Worm (Caenorhabditis elegans) whole organism, L4 larva: Measurements from ENCODE around the gene T16G12.8.

Experiments
- F44E2.7 ChIP-seq: fragments of 200-800 bp; sonication (Bioruptor generic); IDR thresholded peaks from 2 replicates; pipeline ENCODE4 v2.1.2; 2022; ENCODE audit warnings: missing genetic modification characterization, missing compliant biosample characterization
- R02D3.7 ChIP-seq: fragments of 150-350 bp; sonication (generic microtip); optimal IDR thresholded peaks from 3 replicates; lab custom pipeline; 2014; ENCODE audit warnings: missing biosample characterization, missing genetic modification characterization
- T26A8.4 ChIP-seq: fragments of 200-800 bp; sonication (Bioruptor generic); IDR thresholded peaks from 2 replicates; pipeline ENCODE4 v1.3.6; 2022; ENCODE audit warnings: missing genetic modification characterization, missing compliant biosample characterization
- Y5F2A.4 ChIP-seq: fragments of 200-800 bp; sonication (Bioruptor generic); optimal IDR thresholded peaks from 2 replicates; lab custom pipeline; 2018; ENCODE audit warnings: mild to moderate bottlenecking, missing genetic modification characterization, missing compliant biosample characterization
- ZK337.2 ChIP-seq: fragments of 200-800 bp; sonication (Bioruptor generic); IDR thresholded peaks from 2 replicates; pipeline ENCODE4 v1.3.6; 2022; ENCODE audit warnings: missing genetic modification reagents, missing genetic modification characterization, missing compliant biosample characterization
- ceh-20 ChIP-seq: fragments of 200-800 bp; sonication (Bioruptor generic); IDR thresholded peaks from 2 replicates; pipeline ENCODE4 v1.3.6; 2022; ENCODE audit warnings: missing genetic modification reagents, missing genetic modification characterization, missing compliant biosample characterization
- ceh-82 ChIP-seq: sonication (generic microtip); optimal IDR thresholded peaks from 2 replicates; lab custom pipeline; 2017; ENCODE audit warnings: missing biosample characterization, missing genetic modification characterization
- ces-1 ChIP-seq: fragments of 150-350 bp; sonication (generic microtip); optimal IDR thresholded peaks from 4 replicates; lab custom pipeline; 2014; ENCODE audit warnings: missing biosample characterization, missing genetic modification reagents, missing genetic modification characterization
- cey-2 ChIP-seq: sonication (generic microtip); optimal IDR thresholded peaks from 3 replicates; lab custom pipeline; 2017; ENCODE audit warnings: missing genetic modification characterization, mild to moderate bottlenecking, missing compliant biosample characterization, antibody characterized with exemption, borderline replicate concordance; ENCODE audit not compliant: insufficient read depth
- ctbp-1 ChIP-seq: fragments of 200-800 bp; sonication (Bioruptor generic); IDR thresholded peaks from 2 replicates; pipeline ENCODE4 v1.3.6; 2022; ENCODE audit warnings: missing genetic modification reagents, missing genetic modification characterization, missing compliant biosample characterization
- daf-12 ChIP-seq: fragments of 150-350 bp; optimal IDR thresholded peaks from 2 replicates; lab custom pipeline; 2014; ENCODE audit warnings: missing biosample characterization, missing genetic modification reagents, missing genetic modification characterization
- daf-16 ChIP-seq, 3 experiments: sonication (generic microtip); optimal IDR thresholded peaks; 2 replicates each; lab custom pipeline; 2016 to 2017; ENCODE audit warnings: missing genetic modification characterization in 3 of 3, missing genetic modification reagents in 3 of 3, mild to moderate bottlenecking in 2 of 3, missing compliant biosample characterization in 2 of 3, missing biosample characterization in 1 of 3, moderate library complexity in 1 of 3
- dmd-8 ChIP-seq: fragments of 200-800 bp; sonication (Bioruptor generic); IDR thresholded peaks from 2 replicates; pipeline ENCODE4 v1.3.6; 2022; ENCODE audit warnings: missing genetic modification characterization, missing compliant biosample characterization
- dpl-1 ChIP-seq: fragments of 150-350 bp; optimal IDR thresholded peaks from 2 replicates; lab custom pipeline; 2014; ENCODE audit warnings: missing biosample characterization, missing genetic modification reagents, missing genetic modification characterization
- egl-43 ChIP-seq: fragments of 200-800 bp; sonication (Bioruptor generic); IDR thresholded peaks from 2 replicates; pipeline ENCODE4 v1.3.6; 2022; ENCODE audit warnings: missing genetic modification reagents, missing genetic modification characterization, missing compliant biosample characterization
- gei-8 ChIP-seq: fragments of 200-800 bp; sonication (Bioruptor generic); optimal IDR thresholded peaks from 2 replicates; lab custom pipeline; 2018; ENCODE audit warnings: mild to moderate bottlenecking, missing genetic modification characterization, missing compliant biosample characterization
- hif-1 ChIP-seq, 2 experiments: sonication (generic microtip); optimal IDR thresholded peaks; 2 replicates each; lab custom pipeline; 2016 to 2017; ENCODE audit warnings: missing compliant biosample characterization in 2 of 2, missing genetic modification characterization in 2 of 2, missing genetic modification reagents in 2 of 2, missing genotype in 2 of 2, mild to moderate bottlenecking in 1 of 2
- hlh-11 ChIP-seq: fragments of 200-800 bp; sonication (Bioruptor generic); optimal IDR thresholded peaks from 2 replicates; lab custom pipeline; 2018; ENCODE audit warnings: mild to moderate bottlenecking, missing genetic modification characterization, missing compliant biosample characterization
- lin-15B ChIP-seq: fragments of 150-350 bp; sonication (generic microtip); optimal IDR thresholded peaks from 3 replicates; lab custom pipeline; 2014; ENCODE audit warnings: missing biosample characterization, missing genetic modification characterization
- lin-38 ChIP-seq: fragments of 200-800 bp; sonication (Bioruptor generic); IDR thresholded peaks from 2 replicates; pipeline ENCODE4 v1.3.6; 2022; ENCODE audit warnings: missing genetic modification reagents, missing genetic modification characterization, missing compliant biosample characterization
- lir-3 ChIP-seq: sonication (generic microtip); optimal IDR thresholded peaks from 2 replicates; lab custom pipeline; 2016; ENCODE audit warnings: mild to moderate bottlenecking, missing genetic modification characterization, missing compliant biosample characterization
- lsy-2 ChIP-seq, 2 experiments: fragments of 150-350 bp in 1 of 2; sonication (generic microtip) in 1 of 2; optimal IDR thresholded peaks; 2 replicates each; lab custom pipeline; 2014 to 2017; ENCODE audit warnings: missing biosample characterization in 2 of 2, missing genetic modification characterization in 2 of 2
- madf-9 ChIP-seq: fragments of 200-800 bp; sonication (Bioruptor generic); conservative IDR thresholded peaks from 2 replicates; pipeline ENCODE4 v1.3.6; 2022; ENCODE audit warnings: missing genetic modification reagents, missing genetic modification characterization, missing compliant biosample characterization
- mdl-1 ChIP-seq, 2 experiments: fragments of 150-350 bp in 1 of 2; sonication (generic microtip) in 1 of 2; optimal IDR thresholded peaks; 2 replicates each; lab custom pipeline; 2014 to 2017; ENCODE audit warnings: missing biosample characterization in 2 of 2, missing genetic modification characterization in 2 of 2
- mep-1 ChIP-seq: fragments of 150-350 bp; sonication (generic microtip); optimal IDR thresholded peaks from 3 replicates; lab custom pipeline; 2014; ENCODE audit warnings: missing biosample characterization, missing genetic modification characterization
- mes-2 ChIP-seq: sonication (generic microtip); optimal IDR thresholded peaks from 2 replicates; lab custom pipeline; 2016; ENCODE audit warnings: missing genotype, mild to moderate bottlenecking, missing genetic modification characterization, missing compliant biosample characterization; ENCODE audit not compliant: poor library complexity, severe bottlenecking
- mxl-3 ChIP-seq: fragments of 200-800 bp; sonication (Bioruptor generic); optimal IDR thresholded peaks from 2 replicates; lab custom pipeline; 2018; ENCODE audit warnings: mild to moderate bottlenecking, missing genetic modification characterization, missing compliant biosample characterization
- nhr-111 ChIP-seq: fragments of 200-800 bp; sonication (Bioruptor generic); optimal IDR thresholded peaks from 2 replicates; lab custom pipeline; 2018; ENCODE audit warnings: mild to moderate bottlenecking, missing genetic modification characterization, missing compliant biosample characterization
- nhr-25 ChIP-seq: sonication (generic microtip); optimal IDR thresholded peaks from 2 replicates; lab custom pipeline; 2017; ENCODE audit warnings: missing genetic modification characterization, mild to moderate bottlenecking, missing compliant biosample characterization, antibody characterized with exemption, moderate library complexity, borderline replicate concordance; ENCODE audit not compliant: insufficient read depth
- nhr-28 ChIP-seq: fragments of 150-350 bp; optimal IDR thresholded peaks from 2 replicates; lab custom pipeline; 2014; ENCODE audit warnings: missing biosample characterization, missing genetic modification characterization
- nhr-48 ChIP-seq: sonication (generic microtip); optimal IDR thresholded peaks from 2 replicates; lab custom pipeline; 2016; ENCODE audit warnings: mild to moderate bottlenecking, missing genetic modification characterization, missing compliant biosample characterization
- pha-4 ChIP-seq, 2 experiments: fragments of 150-350 bp in 1 of 2; fragments of 200-800 bp in 1 of 2; sonication (Bioruptor generic) in 1 of 2; IDR thresholded peaks in 1 of 2; optimal IDR thresholded peaks in 1 of 2; 2 replicates each; pipeline versions ENCODE4 v1.3.6 to Lab custom; 2014 to 2022; ENCODE audit warnings: missing genetic modification characterization in 2 of 2, missing genetic modification reagents in 2 of 2, missing biosample characterization in 1 of 2, missing compliant biosample characterization in 1 of 2
- pqm-1 ChIP-seq: sonication (generic microtip); optimal IDR thresholded peaks from 2 replicates; lab custom pipeline; 2017; ENCODE audit warnings: missing biosample characterization, missing genetic modification characterization
- rbr-2 ChIP-seq: sonication (generic microtip); optimal IDR thresholded peaks from 2 replicates; lab custom pipeline; 2016; ENCODE audit warnings: missing genotype, missing genetic modification characterization, missing compliant biosample characterization
- saeg-2 ChIP-seq: fragments of 200-800 bp; sonication (Bioruptor generic); IDR thresholded peaks from 2 replicates; pipeline ENCODE4 v1.3.6; 2022; ENCODE audit warnings: missing genetic modification reagents, missing genetic modification characterization, missing compliant biosample characterization
- set-16 ChIP-seq: fragments of 200-800 bp; sonication (Bioruptor generic); IDR thresholded peaks from 2 replicates; pipeline ENCODE4 v1.3.6; 2022; ENCODE audit warnings: missing genetic modification reagents, missing genetic modification characterization, missing compliant biosample characterization
- skn-1 ChIP-seq: fragments of 150-350 bp; optimal IDR thresholded peaks from 2 replicates; lab custom pipeline; 2014; ENCODE audit warnings: missing biosample characterization, missing genetic modification characterization
- snpc-1.2 ChIP-seq: fragments of 200-800 bp; sonication (Bioruptor generic); IDR thresholded peaks from 2 replicates; pipeline ENCODE4 v1.3.6; 2022; ENCODE audit warnings: missing genetic modification reagents, missing genetic modification characterization, missing compliant biosample characterization
- tag-97 ChIP-seq: fragments of 200-800 bp; sonication (Bioruptor generic); IDR thresholded peaks from 2 replicates; pipeline ENCODE4 v1.3.6; 2022; ENCODE audit warnings: missing genetic modification characterization, missing compliant biosample characterization
- unc-130 ChIP-seq: sonication (generic microtip); optimal IDR thresholded peaks from 2 replicates; lab custom pipeline; 2016; ENCODE audit warnings: missing genetic modification reagents, missing genetic modification characterization, missing compliant biosample characterization
- unc-39 ChIP-seq: sonication (generic microtip); optimal IDR thresholded peaks from 2 replicates; lab custom pipeline; 2017; ENCODE audit warnings: missing biosample characterization, missing genetic modification characterization
- unc-62 ChIP-seq, 3 experiments: fragments of 150-350 bp in 1 of 3; sonication (generic microtip); optimal IDR thresholded peaks in 2 of 3; peaks in 1 of 3; 1 replicate in 1 of 3; 2 replicates in 2 of 3; lab custom pipeline; 2014 to 2017; ENCODE audit warnings: missing biosample characterization in 3 of 3, missing genetic modification characterization in 3 of 3, missing genetic modification reagents in 3 of 3, missing genotype in 1 of 3
- zfp-3 ChIP-seq: fragments of 200-800 bp; sonication (Bioruptor generic); conservative IDR thresholded peaks from 2 replicates; pipeline ENCODE4 v1.3.6; 2022; ENCODE audit warnings: missing genetic modification reagents, missing genetic modification characterization, missing compliant biosample characterization
- zip-11 ChIP-seq: fragments of 200-800 bp; sonication (Bioruptor generic); IDR thresholded peaks from 2 replicates; pipeline ENCODE4 v1.3.6; 2022; ENCODE audit warnings: missing genetic modification characterization, missing compliant biosample characterization
- ztf-11 ChIP-seq: fragments of 150-350 bp; optimal IDR thresholded peaks from 2 replicates; lab custom pipeline; 2014; ENCODE audit warnings: missing biosample characterization, missing genetic modification characterization

The T16G12.8 gene

DNA sequence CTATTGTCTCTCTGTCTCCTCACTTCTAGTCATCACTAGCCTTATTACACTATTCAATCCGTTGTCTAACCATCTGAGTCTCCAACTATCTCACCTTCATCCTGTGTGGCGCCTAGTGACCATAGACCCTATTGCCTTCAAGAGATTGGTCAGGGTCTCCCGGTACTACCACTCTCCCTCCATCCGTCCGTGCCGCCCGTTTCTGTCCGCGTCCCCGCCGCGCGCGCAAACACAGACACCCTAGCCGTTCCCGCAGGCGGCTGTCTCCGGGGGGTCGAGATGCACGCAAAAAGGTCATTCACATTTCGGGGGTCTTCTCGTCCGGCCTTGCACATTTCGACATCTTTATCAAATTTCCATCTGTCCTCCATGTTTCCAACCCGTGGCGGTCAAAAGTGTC lies 35.4 kb downstream of the T16G12.8 start:
- TF ChIP-seq unc-130 (GFP tag; lab: Kevin White, UChicago) (no peak), pha-4 (GFP tag; IDR thresholded peaks at IDR 0.05; lab: Robert Waterston, UW) (0 out of 2 replicates have a peak, but pooled peaks have one; percentile 6), pha-4 (tag; optimal IDR thresholded peaks at IDR 0.05; lab: Kevin White, UChicago) (no peak), madf-9 (peak; percentile 83), T26A8.4 (GFP tag; lab: Robert Waterston, UW) (peak; percentile 35; the same call in 1 of the 2 replicates), egl-43 (GFP tag; lab: Robert Waterston, UW) (0 out of 2 replicates have a peak, but pooled peaks have one; percentile 45), dpl-1 (GFP tag; lab: Kevin White, UChicago) (no peak), set-16 (GFP tag; lab: Robert Waterston, UW) (peak; percentile 96), rbr-2 (tag; lab: Kevin White, UChicago) (peak; percentile 43), hlh-11 (tag; lab: Kevin White, UChicago) (peak; percentile 63), ctbp-1 (GFP tag; lab: Robert Waterston, UW) (0 out of 2 replicates have a peak, but pooled peaks have one; percentile 9), F44E2.7 (GFP tag; lab: Robert Waterston, UW) (no peak), mdl-1 (tag; optimal IDR thresholded peaks at IDR 0.05; lab: Kevin White, UChicago) (peak in 1 of 2 experiments; percentile 25), hif-1 (tag; optimal IDR thresholded peaks at IDR 0.05; lab: Kevin White, UChicago) (peak in 1 of 2 experiments; percentile 9), zfp-3 (GFP tag; lab: Robert Waterston, UW) (0 out of 2 replicates have a peak, but pooled peaks have one; percentile 39), mes-2 (tag; lab: Kevin White, UChicago) (peak; percentile 36), lin-15B (tag; lab: Kevin White, UChicago) (no peak), mxl-3 (peak; percentile 68), ZK337.2 (GFP tag; lab: Robert Waterston, UW) (0 out of 2 replicates have a peak, but pooled peaks have one; percentile 49), nhr-48 (tag; lab: Kevin White, UChicago) (peak; percentile 38), nhr-25 (peak; percentile 30)

- TF ChIP-seq lsy-2 (tag; optimal IDR thresholded peaks at IDR 0.05; lab: Kevin White, UChicago): peak in 1 of 2 experiments; percentile 57
- TF ChIP-seq gei-8 (GFP tag; lab: Kevin White, UChicago): no peak
- peak; percentile 8 for TF ChIP-seq pqm-1 (tag; lab: Kevin White, UChicago)
- TF ChIP-seq nhr-28: peak; percentile 47
- TF ChIP-seq daf-16 (GFP tag; optimal IDR thresholded peaks at IDR 0.05; lab: Kevin White, UChicago): no peak
- TF ChIP-seq daf-16 (tag; optimal IDR thresholded peaks at IDR 0.05; lab: Kevin White, UChicago): peak; percentile 41
- no peak for TF ChIP-seq ces-1 (GFP tag; lab: Kevin White, UChicago)
- TF ChIP-seq tag-97 (GFP tag; lab: Robert Waterston, UW): no peak
These were observed 36.3 kb downstream of the T16G12.8 start for ce11 chrIII:10095377-10095776.

DNA sequence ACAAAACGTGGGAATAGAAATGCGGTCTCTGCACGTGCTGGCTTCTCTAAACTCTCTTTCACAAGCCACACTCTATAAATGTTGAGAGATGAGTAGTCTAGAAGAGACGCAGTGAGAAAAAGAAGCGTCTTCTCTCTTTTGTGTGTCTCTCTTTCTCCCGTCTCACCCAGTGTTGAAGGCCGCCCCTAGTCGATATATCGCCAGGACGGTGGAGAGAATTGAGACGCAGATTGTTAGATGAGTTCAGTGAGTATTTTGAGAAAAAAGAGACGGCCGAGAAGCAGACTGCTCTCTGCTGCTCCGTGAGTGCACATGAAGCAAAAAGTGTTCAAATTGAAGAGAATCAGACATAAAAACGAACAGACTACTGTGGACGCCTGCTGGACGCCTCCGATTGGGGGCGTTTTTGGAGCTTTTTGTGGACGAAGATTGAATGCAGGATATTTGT lies 37.4 kb downstream of the T16G12.8 start:
- TF ChIP-seq lir-3 (no peak), zfp-3 (GFP tag; lab: Robert Waterston, UW) (no peak), ZK337.2 (GFP tag; lab: Robert Waterston, UW) (no peak), unc-62 (GFP tag; optimal IDR thresholded peaks at IDR 0.05 in 1 of 2; lab: Kevin White, UChicago) (peak in 1 of 2 experiments; percentile 99), unc-62 (tag; optimal IDR thresholded peaks at IDR 0.05; lab: Kevin White, UChicago) (no peak), ceh-82 (no peak), cey-2 (tag; lab: Kevin White, UChicago) (peak; percentile 34), ztf-11 (tag; lab: Kevin White, UChicago) (no peak), skn-1 (tag; lab: Kevin White, UChicago) (no peak), mep-1 (peak; percentile 91), lin-38 (GFP tag; lab: Robert Waterston, UW) (no peak; the same call in 1 of the 2 replicates), Y5F2A.4 (no peak), dmd-8 (GFP tag; lab: Robert Waterston, UW) (no peak), saeg-2 (GFP tag; lab: Robert Waterston, UW) (peak; percentile 50; the same call in 1 of the 2 replicates), nhr-111 (GFP tag; lab: Kevin White, UChicago) (no peak), unc-39 (no peak), snpc-1.2 (GFP tag; lab: Robert Waterston, UW) (no peak), zip-11 (GFP tag; lab: Robert Waterston, UW) (no peak), ceh-20 (GFP tag; lab: Robert Waterston, UW) (peak; percentile 81), R02D3.7 (tag; lab: Kevin White, UChicago) (no peak), daf-12 (tag; lab: Kevin White, UChicago) (no peak)
